Worm (Caenorhabditis elegans): ENCODE measurements around the gene Y94H6A.7.

The Y94H6A.7 gene

ce11 chrIV:2708329-2708965 lies 7.9 kb downstream of the Y94H6A.7 start:
- TF ChIP-seq F10E7.11 (tag; optimal IDR thresholded peaks at IDR 0.05) = no peak
- TF ChIP-seq rcor-1 (GFP tag; IDR thresholded peaks at IDR 0.05) = peak; percentile 54
- no peak for TF ChIP-seq lag-1 (GFP tag; IDR thresholded peaks at IDR 0.05)
- TF ChIP-seq nhr-80 (tag; optimal IDR thresholded peaks at IDR 0.05) = peak; percentile 68
- peak; percentile 72; the same call in 1 of the 2 replicates for TF ChIP-seq let-526 (GFP tag; IDR thresholded peaks at IDR 0.05)
- TF ChIP-seq B0261.1 (tag; optimal IDR thresholded peaks at IDR 0.05) = no peak
- peak; percentile 85 for TF ChIP-seq K12H6.12 (tag; optimal IDR thresholded peaks at IDR 0.05)
- TF ChIP-seq mes-4 (tag; optimal IDR thresholded peaks at IDR 0.05) = no peak
- TF ChIP-seq T26A5.8 (tag; optimal IDR thresholded peaks at IDR 0.05) = no peak
- TF ChIP-seq nhr-120 (GFP tag; IDR thresholded peaks at IDR 0.05) = no peak
- peak; percentile 41; the same call in 1 of the 2 replicates for TF ChIP-seq madf-6 (GFP tag; IDR thresholded peaks at IDR 0.05)
- TF ChIP-seq pha-4 (tag; optimal IDR thresholded peaks at IDR 0.05) = no peak
- TF ChIP-seq lsy-27 (tag; optimal IDR thresholded peaks at IDR 0.05; ENCODE audit: borderline replicate concordance, insufficient read depth) = no peak
- no peak for TF ChIP-seq F49E8.2 (tag; optimal IDR thresholded peaks at IDR 0.05; ENCODE audit: insufficient read depth)
- peak in 1 of 2 experiments; percentile 58 for TF ChIP-seq let-607 (tag; optimal IDR thresholded peaks at IDR 0.05)
- TF ChIP-seq nfyb-1 (GFP tag; IDR thresholded peaks at IDR 0.05) = peak; percentile 78
- TF ChIP-seq hlh-12 (tag; optimal IDR thresholded peaks at IDR 0.05) = no peak
- peak; percentile 33 for TF ChIP-seq gei-17 (GFP tag; optimal IDR thresholded peaks at IDR 0.05)
- no peak for TF ChIP-seq nhr-90 (tag; optimal IDR thresholded peaks at IDR 0.05)
- TF ChIP-seq lin-54 (GFP tag; optimal IDR thresholded peaks at IDR 0.05) = peak; percentile 57
- no peak for TF ChIP-seq snpc-3.4 (tag; optimal IDR thresholded peaks at IDR 0.05)
- TF ChIP-seq lin-40 (tag; optimal IDR thresholded peaks at IDR 0.05) = peak; percentile 74
- no peak for TF ChIP-seq ceh-91 (GFP tag; IDR thresholded peaks at IDR 0.05)
- TF ChIP-seq snpc-1.1 (tag; optimal IDR thresholded peaks at IDR 0.05; ENCODE audit: insufficient read depth) = no peak
- no peak for TF ChIP-seq ceh-58 (GFP tag; IDR thresholded peaks at IDR 0.05)
- peak; percentile 66; the same call in 1 of the 2 replicates for TF ChIP-seq egrh-3 (GFP tag; IDR thresholded peaks at IDR 0.05)
- TF ChIP-seq F55B11.4 (tag; optimal IDR thresholded peaks at IDR 0.05; ENCODE audit: borderline replicate concordance, insufficient read depth) = no peak
- no peak for TF ChIP-seq C17E4.6 (GFP tag; IDR thresholded peaks at IDR 0.05)
- TF ChIP-seq dox-1 (GFP tag; IDR thresholded peaks at IDR 0.05) = peak; percentile 82
- no peak for TF ChIP-seq egl-44 (GFP tag; IDR thresholded peaks at IDR 0.05)
- TF ChIP-seq xnd-1 (tag; optimal IDR thresholded peaks at IDR 0.05) = no peak
- TF ChIP-seq B0336.3 (GFP tag; IDR thresholded peaks at IDR 0.05) = peak; percentile 85
- no peak for TF ChIP-seq ceh-40 (GFP tag; IDR thresholded peaks at IDR 0.05)
- no peak for TF ChIP-seq madf-3 (GFP tag; IDR thresholded peaks at IDR 0.05)
- TF ChIP-seq T07F8.4 (tag; optimal IDR thresholded peaks at IDR 0.05) = peak; percentile 10
- TF ChIP-seq egl-18 (GFP tag; IDR thresholded peaks at IDR 0.05) = no peak
- TF ChIP-seq hsf-1 (GFP tag; IDR thresholded peaks at IDR 0.05) = peak; percentile 45; the same call in 1 of the 2 replicates
- peak; percentile 50 for TF ChIP-seq ZK185.1 (tag; optimal IDR thresholded peaks at IDR 0.05; ENCODE audit: poor library complexity, severe bottlenecking)
- no peak for TF ChIP-seq sdz-38 (tag; optimal IDR thresholded peaks at IDR 0.05)
- no peak for TF ChIP-seq nhr-27 (tag; optimal IDR thresholded peaks at IDR 0.05)
- peak; percentile 61 for TF ChIP-seq atf-7 (tag; optimal IDR thresholded peaks at IDR 0.05)
- no peak for TF ChIP-seq sptf-2 (GFP tag; optimal IDR thresholded peaks at IDR 0.05)
- peak; percentile 54; the same call in 1 of the 2 replicates for TF ChIP-seq cebp-1 (GFP tag; IDR thresholded peaks at IDR 0.05)
- TF ChIP-seq cebp-1 (tag; optimal IDR thresholded peaks at IDR 0.05) = peak; percentile 87
- TF ChIP-seq hlh-26 (GFP tag; conservative IDR thresholded peaks at IDR 0.05) = no peak
- no peak for TF ChIP-seq cebp-2 (GFP tag; IDR thresholded peaks at IDR 0.05)
- TF ChIP-seq F22D6.2 (tag; optimal IDR thresholded peaks at IDR 0.05) = no peak
- no peak for TF ChIP-seq nfya-2 (GFP tag; IDR thresholded peaks at IDR 0.05)
